Worm (Caenorhabditis elegans): Measurements from ENCODE around the gene srh-276.

The srh-276 gene

ce11 chrV:15484537-15484936 is 44.6 kb upstream of the srh-276 start, which contains the start of gene C06B8.3:
C06B8.3 (minus strand) TSS chrV:15484637.
- no peak for TF ChIP-seq sptf-1 (tag; optimal IDR thresholded peaks at IDR 0.05)
- no peak for TF ChIP-seq flh-1 (GFP tag; optimal IDR thresholded peaks at IDR 0.05)
- TF ChIP-seq ceh-43 (GFP tag; optimal IDR thresholded peaks at IDR 0.05): no peak
- TF ChIP-seq nhr-237 (tag; optimal IDR thresholded peaks at IDR 0.05): no peak
- TF ChIP-seq M03D4.4 (tag; optimal IDR thresholded peaks at IDR 0.05): no peak
- TF ChIP-seq mab-5 (tag; optimal IDR thresholded peaks at IDR 0.05): no peak
- TF ChIP-seq bed-3 (GFP tag; optimal IDR thresholded peaks at IDR 0.05): no peak
- TF ChIP-seq drap-1 (GFP tag; optimal IDR thresholded peaks at IDR 0.05): no peak
- no peak for TF ChIP-seq unc-120 (tag; optimal IDR thresholded peaks at IDR 0.05; ENCODE audit: poor library complexity, severe bottlenecking)
- no peak for TF ChIP-seq unc-62 (GFP tag; optimal IDR thresholded peaks at IDR 0.05)
- no peak for TF ChIP-seq hlh-1 (tag; optimal IDR thresholded peaks at IDR 0.05)
- TF ChIP-seq mls-2 (tag; optimal IDR thresholded peaks at IDR 0.05): no peak
- no peak for TF ChIP-seq elt-1 (tag; optimal IDR thresholded peaks at IDR 0.05; ENCODE audit: borderline replicate concordance, insufficient read depth)
- no peak for TF ChIP-seq nhr-2 (tag; optimal IDR thresholded peaks at IDR 0.05)
- TF ChIP-seq cnd-1 (tag; optimal IDR thresholded peaks at IDR 0.05): no peak

- no peak for TF ChIP-seq tbx-8 (GFP tag; optimal IDR thresholded peaks at IDR 0.05)
- TF ChIP-seq hlh-1 (tag; optimal IDR thresholded peaks at IDR 0.05): no peak
- TF ChIP-seq snpc-4 (tag; optimal IDR thresholded peaks at IDR 0.05): no peak
These were observed 41.4 kb upstream of the srh-276 start, which contains the start of gene srw-21 for ce11 chrV:15487764-15488163. srw-21 (plus strand) TSS chrV:15488064.

- no peak for TF ChIP-seq pha-4 (tag; optimal IDR thresholded peaks at IDR 0.05)
These were observed 36.7 kb upstream of the srh-276 start, which contains the start of gene str-264 for ce11 chrV:15492518-15492917. str-264 (minus strand) TSS chrV:15492618.

- TF ChIP-seq snpc-4 (tag; optimal IDR thresholded peaks at IDR 0.05): no peak
These were observed 35.5 kb upstream of the srh-276 start, which contains the start of gene srh-218 for ce11 chrV:15493680-15494079. srh-218 (plus strand) TSS chrV:15493980.

ce11 chrV:15495169-15495568 is 34.0 kb upstream of the srh-276 start, which contains the start of gene srh-219:
srh-219 (plus strand) TSS chrV:15495469.
- TF ChIP-seq hlh-1 (tag; optimal IDR thresholded peaks at IDR 0.05): no peak
- TF ChIP-seq nhr-2 (tag; optimal IDR thresholded peaks at IDR 0.05): no peak
- TF ChIP-seq sptf-1 (tag; optimal IDR thresholded peaks at IDR 0.05): no peak
- no peak for TF ChIP-seq tbx-8 (GFP tag; optimal IDR thresholded peaks at IDR 0.05)

ce11 chrV:15497731-15498130 is 31.4 kb upstream of the srh-276 start:
- TF ChIP-seq unc-120 (tag; optimal IDR thresholded peaks at IDR 0.05; ENCODE audit: poor library complexity, severe bottlenecking): no peak
- TF ChIP-seq ceh-39 (tag; optimal IDR thresholded peaks at IDR 0.05): no peak
- no peak for TF ChIP-seq snpc-4 (tag; optimal IDR thresholded peaks at IDR 0.05)
- TF ChIP-seq zip-8 (tag; optimal IDR thresholded peaks at IDR 0.05): no peak
- peak; percentile 66 for TF ChIP-seq ham-2 (GFP tag; optimal IDR thresholded peaks at IDR 0.05)
- TF ChIP-seq lin-13 (tag; optimal IDR thresholded peaks at IDR 0.05): peak; percentile 4
- peak; percentile 100 for TF ChIP-seq pha-4 (tag; optimal IDR thresholded peaks at IDR 0.05)
- TF ChIP-seq lin-32 (GFP tag; optimal IDR thresholded peaks at IDR 0.05): no peak
- TF ChIP-seq cnd-1 (tag; optimal IDR thresholded peaks at IDR 0.05): peak; percentile 17
- no peak for TF ChIP-seq ceh-83 (GFP tag; optimal IDR thresholded peaks at IDR 0.05)
- TF ChIP-seq unc-39 (tag; optimal IDR thresholded peaks at IDR 0.05): no peak
- no peak for TF ChIP-seq nhr-2 (tag; optimal IDR thresholded peaks at IDR 0.05)
- TF ChIP-seq elt-3 (tag; optimal IDR thresholded peaks at IDR 0.05): no peak

ce11 chrV:15498434-15498833 is 30.7 kb upstream of the srh-276 start, which contains the start of gene C06B8.7:
C06B8.7 (plus strand) TSS chrV:15498734.
- TF ChIP-seq ces-1 (GFP tag; optimal IDR thresholded peaks at IDR 0.05): no peak
- TF ChIP-seq mep-1 (tag; optimal IDR thresholded peaks at IDR 0.05): no peak
- no peak for TF ChIP-seq unc-120 (tag; optimal IDR thresholded peaks at IDR 0.05; ENCODE audit: poor library complexity, severe bottlenecking)
- TF ChIP-seq drap-1 (GFP tag; optimal IDR thresholded peaks at IDR 0.05): no peak
- TF ChIP-seq nhr-2 (tag; optimal IDR thresholded peaks at IDR 0.05): no peak
- TF ChIP-seq elt-3 (tag; optimal IDR thresholded peaks at IDR 0.05): no peak
- no peak for TF ChIP-seq mab-5 (tag; optimal IDR thresholded peaks at IDR 0.05)
- no peak for TF ChIP-seq nhr-28 (tag; optimal IDR thresholded peaks at IDR 0.05)
- TF ChIP-seq ceh-43 (GFP tag; optimal IDR thresholded peaks at IDR 0.05): no peak
- TF ChIP-seq sptf-1 (tag; optimal IDR thresholded peaks at IDR 0.05): no peak
- TF ChIP-seq elt-1 (tag; optimal IDR thresholded peaks at IDR 0.05; ENCODE audit: borderline replicate concordance, insufficient read depth): no peak
- no peak for TF ChIP-seq tbx-8 (GFP tag; optimal IDR thresholded peaks at IDR 0.05)
- TF ChIP-seq mls-2 (tag; optimal IDR thresholded peaks at IDR 0.05): no peak
- TF ChIP-seq lin-13 (tag; optimal IDR thresholded peaks at IDR 0.05): no peak
- TF ChIP-seq cnd-1 (tag; optimal IDR thresholded peaks at IDR 0.05): no peak
- TF ChIP-seq blmp-1 (tag; optimal IDR thresholded peaks at IDR 0.05): no peak
